Fruit fly (Drosophila melanogaster) whole organism, pupa: ENCODE data around the gene CG10749.

Experiments
- CG10348 ChIP-seq: fragments of 200-800 bp; sonication (Bioruptor generic); IDR thresholded peaks from 2 replicates; pipeline ENCODE4 v1.3.6; 2022; ENCODE audit warnings: missing biosample characterization, missing genetic modification characterization
- CG12605 ChIP-seq: fragments of 200-800 bp; sonication (Bioruptor generic); IDR thresholded peaks from 2 replicates; pipeline ENCODE4 v1.3.6; 2022; ENCODE audit warnings: missing biosample characterization, missing genetic modification characterization
- CG13204 ChIP-seq: fragments of 200-800 bp; sonication (Bioruptor generic); optimal IDR thresholded peaks from 2 replicates; lab custom pipeline; 2018; ENCODE audit warnings: missing biosample characterization, mild to moderate bottlenecking, missing genetic modification characterization, moderate library complexity
- CG14655 ChIP-seq: fragments of 200-800 bp; sonication (Bioruptor generic); optimal IDR thresholded peaks from 3 replicates; lab custom pipeline; 2017; ENCODE audit warnings: mild to moderate bottlenecking, missing biosample characterization, missing genetic modification reagents, missing genetic modification characterization
- CG15710 ChIP-seq: fragments of 200-800 bp; sonication (Bioruptor generic); optimal IDR thresholded peaks from 2 replicates; lab custom pipeline; 2018; ENCODE audit warnings: missing biosample characterization, mild to moderate bottlenecking, missing genetic modification characterization, moderate library complexity
- CG17806 ChIP-seq: fragments of 200-800 bp; sonication (Bioruptor generic); optimal IDR thresholded peaks from 2 replicates; lab custom pipeline; 2018; ENCODE audit warnings: missing biosample characterization, mild to moderate bottlenecking, missing genetic modification characterization, moderate library complexity
- CG32121 ChIP-seq: fragments of 200-800 bp; sonication (Bioruptor generic); IDR thresholded peaks from 2 replicates; pipeline ENCODE4 v1.3.6; 2022; ENCODE audit warnings: missing biosample characterization, missing genetic modification characterization
- CG34367 ChIP-seq: fragments of 200-800 bp; sonication (Bioruptor generic); optimal IDR thresholded peaks from 2 replicates; lab custom pipeline; 2018; ENCODE audit warnings: missing biosample characterization, mild to moderate bottlenecking, missing genetic modification characterization
- CG4496 ChIP-seq: fragments of 200-800 bp; sonication (Bioruptor generic); IDR thresholded peaks from 3 replicates; pipeline ENCODE4 v1.3.6; 2022; ENCODE audit warnings: missing biosample characterization, missing genetic modification characterization
- CG8159 ChIP-seq: fragments of 200-800 bp; sonication (Bioruptor generic); optimal IDR thresholded peaks from 3 replicates; lab custom pipeline; 2018; ENCODE audit warnings: missing biosample characterization, mild to moderate bottlenecking, missing genetic modification characterization, moderate library complexity
- CG8301 ChIP-seq: fragments of 200-800 bp; sonication (Bioruptor generic); optimal IDR thresholded peaks from 2 replicates; lab custom pipeline; 2018; ENCODE audit warnings: missing biosample characterization, mild to moderate bottlenecking, missing genetic modification characterization
- CG9948 ChIP-seq: fragments of 200-800 bp; sonication (Bioruptor generic); optimal IDR thresholded peaks from 2 replicates; lab custom pipeline; 2018; ENCODE audit warnings: missing biosample characterization, mild to moderate bottlenecking, missing genetic modification characterization, moderate library complexity
- D1 ChIP-seq: fragments of 200-800 bp; sonication (Bioruptor generic); optimal IDR thresholded peaks from 2 replicates; lab custom pipeline; 2018; ENCODE audit warnings: missing biosample characterization, mild to moderate bottlenecking, missing genetic modification characterization, moderate library complexity
- EcR ChIP-seq: fragments of 200-800 bp; sonication (Bioruptor generic); optimal IDR thresholded peaks from 3 replicates; lab custom pipeline; 2019; ENCODE audit warnings: missing biosample characterization, missing genetic modification characterization, mild to moderate bottlenecking, moderate library complexity, missing genetic modification reagents
- Ets98B ChIP-seq: fragments of 200-800 bp; sonication (Bioruptor generic); IDR thresholded peaks from 2 replicates; pipeline ENCODE4 v1.3.6; 2022; ENCODE audit warnings: missing biosample characterization, missing genetic modification characterization
- Pif1A ChIP-seq: fragments of 200-800 bp; sonication (Bioruptor generic); optimal IDR thresholded peaks from 3 replicates; lab custom pipeline; 2016; ENCODE audit warnings: missing biosample characterization, missing genetic modification characterization
- Pif1B ChIP-seq: fragments of 200-800 bp; sonication (Bioruptor generic); optimal IDR thresholded peaks from 3 replicates; lab custom pipeline; 2016; ENCODE audit warnings: missing biosample characterization, missing genetic modification characterization
- Snoo ChIP-seq: fragments of 200-800 bp; sonication (Bioruptor generic); optimal IDR thresholded peaks from 3 replicates; lab custom pipeline; 2017; ENCODE audit warnings: missing biosample characterization, mild to moderate bottlenecking, missing genetic modification characterization, inconsistent platforms
- fd96Ca ChIP-seq: fragments of 200-800 bp; sonication (Bioruptor generic); IDR thresholded peaks from 3 replicates; pipeline ENCODE4 v1.3.6; 2022; ENCODE audit warnings: missing biosample characterization, missing genetic modification characterization
- gl ChIP-seq: fragments of 200-800 bp; sonication (Bioruptor generic); optimal IDR thresholded peaks from 2 replicates; lab custom pipeline; 2018; ENCODE audit warnings: missing biosample characterization, mild to moderate bottlenecking, missing genetic modification characterization
- rn ChIP-seq: fragments of 200-800 bp; sonication (Bioruptor generic); IDR thresholded peaks from 2 replicates; pipeline ENCODE4 v1.3.6; 2022; ENCODE audit warnings: missing biosample characterization, missing genetic modification characterization

CG10749 gene

DNA sequence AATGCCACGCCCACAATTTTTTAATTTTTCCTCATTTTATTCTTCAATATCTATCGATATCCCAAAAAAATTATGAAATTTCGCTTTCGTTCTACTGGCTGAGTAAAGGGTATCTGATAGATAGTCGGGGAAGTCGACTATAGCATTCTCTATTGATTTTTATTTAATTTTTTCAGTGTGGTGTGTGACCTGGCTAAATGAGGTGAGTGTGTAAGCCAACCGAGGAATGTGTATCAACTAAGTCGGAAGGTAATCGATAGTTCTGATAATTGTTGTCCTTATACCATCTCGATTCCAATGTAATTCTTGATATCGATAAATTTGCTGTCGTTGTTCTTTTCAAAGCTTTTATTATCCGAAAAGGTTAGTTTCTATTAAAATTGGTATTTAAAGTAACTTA, 34.2 kb downstream of the CG10749 start, which contains the start of gene CG11263:
Gene CG11263, plus strand, starts transcription at position 328 of the 400 bp plus-strand sequence.
- peak; percentile 41; the same call in 2 of the 3 replicates for TF ChIP-seq CG4496
- peak; percentile 57 for TF ChIP-seq Ets98B (GFP tag; lab: Robert Waterston, UW)
- TF ChIP-seq D1 = peak; percentile 51
- no peak for TF ChIP-seq rn (GFP tag; lab: Robert Waterston, UW)

DNA sequence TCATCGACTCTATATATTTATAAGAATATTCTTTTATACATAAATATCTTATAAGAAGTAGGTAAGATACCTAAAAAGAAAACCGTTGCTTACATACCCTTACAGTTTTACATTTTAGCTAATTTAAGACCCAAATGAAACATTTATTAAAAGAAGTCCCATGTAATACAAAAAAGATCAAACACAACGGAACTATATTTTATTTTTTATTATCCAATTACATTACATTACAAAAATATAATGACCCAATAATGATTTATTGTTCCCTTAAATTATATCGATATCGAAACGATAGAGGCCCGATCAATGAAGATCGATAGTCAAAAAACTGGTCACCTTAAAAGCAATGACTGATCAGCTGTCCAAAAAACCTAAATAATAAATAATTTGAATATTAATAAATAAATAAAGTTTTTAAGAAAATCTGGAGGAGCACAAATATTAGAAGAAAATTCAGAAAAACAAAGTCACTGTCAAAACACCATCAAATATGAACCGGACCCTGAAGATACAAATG, 35.7 kb downstream of the CG10749 start:
- TF ChIP-seq rn (GFP tag; lab: Robert Waterston, UW) (no peak), D1 (peak; percentile 32)

DNA sequence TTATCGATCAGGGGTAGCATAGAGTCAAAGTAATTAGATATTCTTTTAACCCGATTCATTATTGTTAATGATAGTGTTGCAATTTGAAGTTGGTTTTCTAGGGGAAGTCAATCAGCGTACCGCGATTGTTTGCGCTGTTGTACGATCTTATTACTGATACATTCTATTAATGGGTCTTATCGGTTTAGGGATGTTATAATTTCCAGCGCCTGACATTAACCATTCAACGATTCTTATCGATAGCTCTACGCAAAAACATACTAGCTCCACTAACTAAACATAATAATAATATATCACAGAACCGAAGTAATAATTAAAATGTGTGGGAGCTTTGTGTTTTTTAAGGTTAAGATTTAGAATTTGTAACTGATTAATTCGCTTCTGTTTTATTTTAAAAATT, 39.2 kb downstream of the CG10749 start, which contains the start of gene Cul6:
Gene Cul6, minus strand, starts transcription at position 175 of the 400 bp plus-strand sequence.
- no peak for TF ChIP-seq EcR (GFP tag; lab: Kevin White, UChicago)
- no peak for TF ChIP-seq fd96Ca
- TF ChIP-seq CG10348 (GFP tag; lab: Robert Waterston, UW) = no peak
- no peak for TF ChIP-seq Ets98B (GFP tag; lab: Robert Waterston, UW)
- no peak for TF ChIP-seq D1
- TF ChIP-seq Pif1A (GFP tag; lab: Kevin White, UChicago) = no peak
- TF ChIP-seq Snoo = no peak
- TF ChIP-seq CG32121 = no peak
- TF ChIP-seq CG13204 (GFP tag; lab: Kevin White, UChicago) = no peak
- no peak for TF ChIP-seq CG4496
- no peak for TF ChIP-seq CG8301
- no peak for TF ChIP-seq rn (GFP tag; lab: Robert Waterston, UW)
- no peak for TF ChIP-seq CG14655 (GFP tag; lab: Kevin White, UChicago)
- TF ChIP-seq Pif1B = no peak
- no peak for TF ChIP-seq CG17806 (tag; lab: Kevin White, UChicago)

DNA sequence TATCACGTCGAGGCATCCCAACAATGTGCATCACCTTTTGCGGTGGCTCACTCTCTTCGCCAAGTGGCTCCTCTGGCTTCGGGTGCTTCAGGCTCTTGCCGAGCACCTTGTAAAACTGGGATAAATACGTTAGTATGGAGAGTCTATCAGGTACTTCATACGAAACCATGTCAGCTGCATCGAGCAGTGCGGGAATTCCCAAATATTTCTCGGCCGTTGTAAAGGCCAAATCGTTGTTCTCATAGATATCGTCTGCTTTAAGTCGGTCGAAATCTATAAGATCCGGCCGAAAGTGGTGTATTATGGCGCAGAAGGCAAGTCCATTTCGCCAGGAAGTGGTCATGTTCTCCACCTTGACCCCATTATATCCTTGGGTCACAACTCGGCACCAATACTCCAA, 42.4 kb downstream of the CG10749 start:
- TF ChIP-seq fd96Ca = no peak
- no peak for TF ChIP-seq D1
- no peak for TF ChIP-seq rn (GFP tag; lab: Robert Waterston, UW)
- TF ChIP-seq CG10348 (GFP tag; lab: Robert Waterston, UW) = no peak
- no peak for TF ChIP-seq CG14655 (GFP tag; lab: Kevin White, UChicago)
- TF ChIP-seq EcR (GFP tag; lab: Kevin White, UChicago) = no peak
- TF ChIP-seq CG4496 = no peak
- no peak for TF ChIP-seq Snoo
- no peak for TF ChIP-seq CG13204 (GFP tag; lab: Kevin White, UChicago)
- no peak for TF ChIP-seq CG12605

DNA sequence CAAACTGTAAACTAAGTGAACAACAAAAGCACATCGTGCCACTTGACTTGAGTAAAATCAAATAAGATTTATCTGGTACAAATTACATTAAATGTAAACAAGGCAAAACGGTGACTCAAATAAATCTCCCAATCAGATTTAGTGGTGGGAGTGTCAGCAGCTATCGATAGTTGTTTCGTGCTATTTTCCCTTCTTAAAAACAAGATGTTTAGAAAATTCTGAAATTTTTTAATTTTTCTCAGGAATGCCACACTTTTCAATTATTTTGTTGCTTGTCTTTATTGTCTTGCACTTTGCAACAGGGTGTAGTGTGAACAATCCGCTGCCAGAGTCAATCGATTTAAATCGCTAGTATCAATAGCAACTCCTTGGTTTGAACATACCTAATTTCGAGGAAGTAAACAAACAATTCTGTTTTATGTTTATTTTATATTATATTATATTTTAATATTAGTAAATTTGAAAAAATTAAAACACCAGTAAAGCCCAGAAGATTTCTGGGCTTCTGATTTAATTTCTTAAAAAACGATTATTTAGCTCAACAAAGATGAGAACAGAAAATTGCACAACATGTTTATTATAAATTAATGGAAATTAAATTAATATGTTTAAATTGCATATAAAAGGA, 43.0 kb downstream of the CG10749 start, which contains the start of gene MICAL-like:
Gene MICAL-like, minus strand, starts transcription at position 138 of the 628 bp plus-strand sequence.
- TF ChIP-seq CG4496 = peak; percentile 25; the same call in 2 of the 3 replicates
- TF ChIP-seq Pif1B = no peak
- TF ChIP-seq EcR (GFP tag; lab: Kevin White, UChicago) = peak; percentile 89

DNA sequence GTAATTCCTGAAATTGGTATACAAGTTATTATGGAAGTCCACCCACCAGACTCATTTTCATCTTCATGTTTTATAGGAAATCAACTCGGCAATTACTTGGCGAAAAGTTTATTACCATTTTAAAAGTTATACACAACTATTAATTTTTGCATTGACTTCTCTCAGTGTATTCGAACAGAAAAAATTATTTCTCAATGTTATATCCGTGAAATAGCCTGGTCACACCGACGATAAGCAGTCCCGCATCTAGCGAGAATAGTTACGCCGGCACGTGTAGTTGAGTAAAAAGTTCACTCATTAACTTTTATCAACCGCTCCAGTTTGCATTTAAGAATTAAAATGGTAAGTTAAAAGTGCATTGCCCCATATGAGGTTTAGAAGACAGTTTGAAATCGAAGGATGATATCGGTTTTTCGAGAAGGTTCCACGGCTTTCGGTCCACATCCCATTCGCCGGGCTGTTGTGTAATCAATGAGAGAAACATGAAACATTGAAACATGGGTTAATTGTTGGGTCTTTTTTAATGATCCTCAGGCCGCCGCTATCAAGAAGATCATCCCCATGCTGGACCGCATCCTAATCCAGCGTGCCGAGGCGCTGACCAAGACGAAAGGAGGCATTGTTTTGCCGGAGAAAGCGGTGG, 43.7 kb downstream of the CG10749 start, which contains the start of gene CG11267:
Gene CG11267, plus strand, starts transcription at position 228 of the 643 bp plus-strand sequence.
- TF ChIP-seq CG9948 (tag; lab: Kevin White, UChicago) (peak; percentile 83), rn (GFP tag; lab: Robert Waterston, UW) (peak; percentile 86), fd96Ca (peak; percentile 55; the same call in 2 of the 3 replicates), CG15710 (tag; lab: Kevin White, UChicago) (peak; percentile 79), CG14655 (GFP tag; lab: Kevin White, UChicago) (peak; percentile 90), CG4496 (peak; percentile 96), CG12605 (peak; percentile 84), Snoo (peak; percentile 77), CG8159 (tag; lab: Kevin White, UChicago) (peak; percentile 89), Pif1B (peak; percentile 73), Pif1A (GFP tag; lab: Kevin White, UChicago) (peak; percentile 84), EcR (GFP tag; lab: Kevin White, UChicago) (peak; percentile 82), CG32121 (peak; percentile 84), CG10348 (GFP tag; lab: Robert Waterston, UW) (peak; percentile 76), D1 (peak; percentile 56), CG8301 (peak; percentile 88), CG13204 (GFP tag; lab: Kevin White, UChicago) (no peak), CG34367 (tag; lab: Kevin White, UChicago) (peak; percentile 79), gl (peak; percentile 69), Ets98B (GFP tag; lab: Robert Waterston, UW) (peak; percentile 94), CG17806 (tag; lab: Kevin White, UChicago) (peak; percentile 88)
